Fruit fly (Drosophila melanogaster): Measurements from ENCODE around the gene opm.

The opm gene

DNA sequence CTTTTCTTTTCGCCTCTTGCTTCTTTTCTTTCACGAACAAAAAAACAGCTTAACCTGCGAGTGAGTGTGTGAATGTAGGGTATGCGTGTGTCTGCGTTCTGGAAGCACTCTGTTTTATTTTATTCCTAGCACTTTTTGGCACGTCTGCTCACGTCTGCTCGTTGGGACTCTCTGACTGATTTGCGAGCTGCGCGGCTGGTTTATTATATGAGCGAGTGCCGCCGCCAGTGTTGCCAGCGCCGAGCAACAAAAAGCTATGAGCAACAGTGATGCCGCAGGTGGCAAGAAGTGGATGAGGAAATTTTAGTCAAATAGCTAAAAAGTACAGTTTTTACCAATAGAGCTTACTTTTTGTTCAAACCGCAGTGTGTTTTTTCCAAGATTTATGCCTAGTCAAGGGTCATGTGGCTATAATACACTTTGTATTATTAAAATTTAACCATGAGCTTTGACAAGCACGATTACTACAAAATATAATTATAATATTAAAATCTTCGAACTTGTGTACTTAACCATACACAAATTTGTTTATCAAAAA lies 9.9 kb upstream of the opm start, which contains the start of gene Lsd-2 (continued):
- no peak for TF ChIP-seq stc (GFP tag; IDR thresholded peaks at IDR 0.05)
- no peak for TF ChIP-seq ssp (GFP tag; IDR thresholded peaks at IDR 0.05)
- no peak for TF ChIP-seq TFAM (GFP tag; optimal IDR thresholded peaks at IDR 0.05)
- TF ChIP-seq MBD-R2 (GFP tag; IDR thresholded peaks at IDR 0.05) = no peak; the same call in 1 of the 2 replicates
- TF ChIP-seq bab2 (GFP tag; optimal IDR thresholded peaks at IDR 0.05) = no peak
- TF ChIP-seq CG18619 (GFP tag; optimal IDR thresholded peaks at IDR 0.05) = peak; percentile 24
- TF ChIP-seq sens (GFP tag) = peak; percentile 77
- no peak for TF ChIP-seq CG6689 (GFP tag; IDR thresholded peaks at IDR 0.05)
- TF ChIP-seq repo (GFP tag; optimal IDR thresholded peaks at IDR 0.05) = peak; percentile 9
- TF ChIP-seq Oaz (GFP tag; IDR thresholded peaks at IDR 0.05) = no peak
- TF ChIP-seq unpg (GFP tag; optimal IDR thresholded peaks at IDR 0.05) = no peak
- TF ChIP-seq CG4730 (GFP tag; IDR thresholded peaks at IDR 0.05) = no peak
- no peak for TF ChIP-seq crol (GFP tag; IDR thresholded peaks at IDR 0.05)
- no peak for TF ChIP-seq yki (optimal IDR thresholded peaks at IDR 0.05)
- no peak for TF ChIP-seq zfh2 (GFP tag; optimal IDR thresholded peaks at IDR 0.05)
- peak; percentile 50; the same call in 1 of the 2 replicates for TF ChIP-seq CG42726 (GFP tag; IDR thresholded peaks at IDR 0.05; ENCODE audit: partially characterized antibody)
- TF ChIP-seq CG15479 (GFP tag; optimal IDR thresholded peaks at IDR 0.05) = no peak
- TF ChIP-seq CG17568 (GFP tag; optimal IDR thresholded peaks at IDR 0.05) = no peak
- no peak for TF ChIP-seq Ravus (GFP tag; IDR thresholded peaks at IDR 0.05)
- no peak for TF ChIP-seq Hey (tag; optimal IDR thresholded peaks at IDR 0.05)
- no peak for TF ChIP-seq CG6765 (GFP tag; optimal IDR thresholded peaks at IDR 0.05)
- TF ChIP-seq danr (GFP tag; IDR thresholded peaks at IDR 0.05) = no peak
- no peak for TF ChIP-seq CkIIα-i1 (GFP tag; IDR thresholded peaks at IDR 0.05)
- peak; percentile 96 for TF ChIP-seq Sry-β (GFP tag; optimal IDR thresholded peaks at IDR 0.05)
- no peak for TF ChIP-seq Elba2 (GFP tag; optimal IDR thresholded peaks at IDR 0.05)
- no peak for TF ChIP-seq schlank (tag; optimal IDR thresholded peaks at IDR 0.05)
- TF ChIP-seq odd (GFP tag; optimal IDR thresholded peaks at IDR 0.05) = no peak
- TF ChIP-seq onecut (GFP tag; IDR thresholded peaks at IDR 0.05) = no peak; the same call in 1 of the 2 replicates
- TF ChIP-seq CG2116 (GFP tag; optimal IDR thresholded peaks at IDR 0.05) = no peak
- no peak for TF ChIP-seq CG12942 (GFP tag; optimal IDR thresholded peaks at IDR 0.05)
- no peak for TF ChIP-seq CG8478 (optimal IDR thresholded peaks at IDR 0.05)
- peak in 1 of 2 experiments; percentile 44 for TF ChIP-seq Pdp1 (GFP tag; optimal IDR thresholded peaks at IDR 0.05)
- TF ChIP-seq wdn (GFP tag; IDR thresholded peaks at IDR 0.05) = no peak
- TF ChIP-seq BEAF-32 (GFP tag; optimal IDR thresholded peaks at IDR 0.05) = no peak
- TF ChIP-seq D19A (tag; optimal IDR thresholded peaks at IDR 0.05) = peak; percentile 97
- TF ChIP-seq B-H1 (GFP tag; IDR thresholded peaks at IDR 0.05) = no peak
- TF ChIP-seq CG10321 (GFP tag; IDR thresholded peaks at IDR 0.05) = no peak
- TF ChIP-seq gsb-n (tag; optimal IDR thresholded peaks at IDR 0.05) = no peak
- TF ChIP-seq CG6813 (GFP tag; optimal IDR thresholded peaks at IDR 0.05) = peak; percentile 24
- TF ChIP-seq CG14710 (tag; optimal IDR thresholded peaks at IDR 0.05) = peak; percentile 17
- no peak for TF ChIP-seq CG10959 (GFP tag; IDR thresholded peaks at IDR 0.05)
- TF ChIP-seq Usf (GFP tag; optimal IDR thresholded peaks at IDR 0.05) = no peak
- TF ChIP-seq CG12219 (GFP tag; optimal IDR thresholded peaks at IDR 0.05) = no peak
- TF ChIP-seq lov (optimal IDR thresholded peaks at IDR 0.05) = no peak
- TF ChIP-seq lov (GFP tag; IDR thresholded peaks at IDR 0.05) = no peak
- TF ChIP-seq CG17912 (GFP tag; optimal IDR thresholded peaks at IDR 0.05) = no peak
- TF ChIP-seq cg (GFP tag; optimal IDR thresholded peaks at IDR 0.05) = peak; percentile 39
- peak; percentile 27 for TF ChIP-seq mam (GFP tag; optimal IDR thresholded peaks at IDR 0.05)
- no peak for TF ChIP-seq zfh1 (GFP tag; IDR thresholded peaks at IDR 0.05)
- no peak for TF ChIP-seq CG43689 (GFP tag; IDR thresholded peaks at IDR 0.05)
- TF ChIP-seq hb (GFP tag; IDR thresholded peaks at IDR 0.05; ENCODE audit: partially characterized antibody) = no peak
- TF ChIP-seq eyg (GFP tag; optimal IDR thresholded peaks at IDR 0.05) = peak; percentile 25
- peak; percentile 5 for TF ChIP-seq MESR4 (GFP tag; optimal IDR thresholded peaks at IDR 0.05)
